Fruit fly (Drosophila melanogaster): ENCODE measurements around the gene CG33296.

The CG33296 gene

dm6 chr2L:7753874-7754273 lies 37.4 kb upstream of the CG33296 start, which contains the start of gene CG46025:
CG46025 (plus strand) TSS chr2L:7754174.
- TF ChIP-seq Dfd (GFP tag; optimal IDR thresholded peaks at IDR 0.05) (no peak), Tbp (GFP tag; optimal IDR thresholded peaks at IDR 0.05) (no peak), HHEX (GFP tag; optimal IDR thresholded peaks at IDR 0.05) (no peak), Sox100B (GFP tag; optimal IDR thresholded peaks at IDR 0.05) (no peak), CG2678 (tag; optimal IDR thresholded peaks at IDR 0.05) (no peak), CG14965 (GFP tag; optimal IDR thresholded peaks at IDR 0.05; ENCODE audit: borderline replicate concordance) (no peak), ato (GFP tag; IDR thresholded peaks at IDR 0.05; ENCODE audit: partially characterized antibody) (no peak), emc (GFP tag; optimal IDR thresholded peaks at IDR 0.05) (no peak), CG11085 (GFP tag; IDR thresholded peaks at IDR 0.05) (no peak), CG1647 (GFP tag; optimal IDR thresholded peaks at IDR 0.05) (no peak), CG15479 (GFP tag; optimal IDR thresholded peaks at IDR 0.05) (no peak), Stat92E (GFP tag; optimal IDR thresholded peaks at IDR 0.05) (no peak), Lhr (GFP tag; optimal IDR thresholded peaks at IDR 0.05) (no peak), tna (GFP tag; IDR thresholded peaks at IDR 0.05; ENCODE audit: partially characterized antibody) (no peak), CG12391 (tag; optimal IDR thresholded peaks at IDR 0.05) (no peak), pb (GFP tag; optimal IDR thresholded peaks at IDR 0.05) (no peak)

- no peak for TF ChIP-seq CoRest (tag; optimal IDR thresholded peaks at IDR 0.05)
- TF ChIP-seq eve (GFP tag; optimal IDR thresholded peaks at IDR 0.05) = no peak
- no peak for TF ChIP-seq CG9817 (tag; optimal IDR thresholded peaks at IDR 0.05)
- TF ChIP-seq CG6683 (GFP tag; optimal IDR thresholded peaks at IDR 0.05) = no peak
- no peak for TF ChIP-seq Abd-B (GFP tag; optimal IDR thresholded peaks at IDR 0.05)
- no peak for TF ChIP-seq CG6689 (GFP tag; IDR thresholded peaks at IDR 0.05)
- no peak for TF ChIP-seq CG9932 (GFP tag; IDR thresholded peaks at IDR 0.05)
- TF ChIP-seq ham (GFP tag; IDR thresholded peaks at IDR 0.05) = no peak
- TF ChIP-seq ap (GFP tag; IDR thresholded peaks at IDR 0.05) = no peak
- no peak for TF ChIP-seq kni (GFP tag; optimal IDR thresholded peaks at IDR 0.05)
- no peak for TF ChIP-seq Dip3 (GFP tag; optimal IDR thresholded peaks at IDR 0.05)
- no peak for TF ChIP-seq Dll (GFP tag; IDR thresholded peaks at IDR 0.05; ENCODE audit: partially characterized antibody)
- TF ChIP-seq CG14050 (GFP tag; IDR thresholded peaks at IDR 0.05) = no peak
- no peak for TF ChIP-seq lab (GFP tag; optimal IDR thresholded peaks at IDR 0.05)
- no peak for TF ChIP-seq Rx (GFP tag; IDR thresholded peaks at IDR 0.05)
- TF ChIP-seq CTCF (GFP tag; optimal IDR thresholded peaks at IDR 0.05) = no peak
- TF ChIP-seq usp (GFP tag; optimal IDR thresholded peaks at IDR 0.05) = no peak
Observed at dm6 chr2L:7753086-7753485, 36.6 kb upstream of the CG33296 start, which contains the start of gene CG7203. CG7203 (minus strand) TSS chr2L:7753186.

- 0 out of 3 replicates have a peak, but pooled peaks have one; percentile 6 for TF ChIP-seq CG11456 (GFP tag; IDR thresholded peaks at IDR 0.05)
- TF ChIP-seq CG6175 (GFP tag; IDR thresholded peaks at IDR 0.05) = peak; percentile 35; the same call in 1 of the 3 replicates
- TF ChIP-seq CG11247 (GFP tag; IDR thresholded peaks at IDR 0.05) = 0 out of 2 replicates have a peak, but pooled peaks have one; percentile 16
- 0 out of 2 replicates have a peak, but pooled peaks have one; percentile 23 for TF ChIP-seq crol (GFP tag; IDR thresholded peaks at IDR 0.05)
- no peak for TF ChIP-seq CG2712 (tag; optimal IDR thresholded peaks at IDR 0.05)
Observed at dm6 chr2L:7750631-7751161, 34.3 kb upstream of the CG33296 start.
